Worm (Caenorhabditis elegans) whole organism, L4 larva: ENCODE measurements around the gene pqn-96.
A peak's percentile ranks its signal among the peaks of the same experiment; 100 is the strongest.

Experiments
- F26F4.8 ChIP-seq: fragments of 200-800 bp; sonication (Bioruptor generic); conservative IDR thresholded peaks from 2 replicates; pipeline ENCODE4 v1.3.6; 2022; ENCODE audit warnings: missing genetic modification characterization, missing compliant biosample characterization
- F44E2.7 ChIP-seq: fragments of 200-800 bp; sonication (Bioruptor generic); IDR thresholded peaks from 2 replicates; pipeline ENCODE4 v2.1.2; 2022; ENCODE audit warnings: missing genetic modification characterization, missing compliant biosample characterization
- R02D3.7 ChIP-seq: fragments of 150-350 bp; sonication (generic microtip); optimal IDR thresholded peaks from 3 replicates; lab custom pipeline; 2014; ENCODE audit warnings: missing biosample characterization, missing genetic modification characterization
- T20F7.1 ChIP-seq: fragments of 200-800 bp; sonication (Bioruptor generic); optimal IDR thresholded peaks from 2 replicates; lab custom pipeline; 2018; ENCODE audit warnings: mild to moderate bottlenecking, missing genetic modification characterization, missing compliant biosample characterization
- T26A8.4 ChIP-seq: fragments of 200-800 bp; sonication (Bioruptor generic); IDR thresholded peaks from 2 replicates; pipeline ENCODE4 v1.3.6; 2022; ENCODE audit warnings: missing genetic modification characterization, missing compliant biosample characterization
- Y5F2A.4 ChIP-seq: fragments of 200-800 bp; sonication (Bioruptor generic); optimal IDR thresholded peaks from 2 replicates; lab custom pipeline; 2018; ENCODE audit warnings: mild to moderate bottlenecking, missing genetic modification characterization, missing compliant biosample characterization
- aha-1 ChIP-seq: fragments of 150-350 bp; peaks from one replicate; lab custom pipeline; 2014; ENCODE audit warnings: missing biosample characterization, missing genetic modification characterization
- aly-2 ChIP-seq: sonication (generic microtip); optimal IDR thresholded peaks from 2 replicates; lab custom pipeline; 2018; ENCODE audit warnings: missing biosample characterization, missing genetic modification characterization
- arid-1 ChIP-seq: fragments of 200-800 bp; sonication (Bioruptor generic); conservative IDR thresholded peaks from 2 replicates; pipeline ENCODE4 v1.3.6; 2022; ENCODE audit warnings: missing genetic modification reagents, missing genetic modification characterization, missing compliant biosample characterization
- attf-4 ChIP-seq: sonication (generic microtip); optimal IDR thresholded peaks from 3 replicates; lab custom pipeline; 2017; ENCODE audit warnings: missing biosample characterization, missing genetic modification characterization
- ceh-32 ChIP-seq: sonication (generic microtip); optimal IDR thresholded peaks from 2 replicates; lab custom pipeline; 2016; ENCODE audit warnings: mild to moderate bottlenecking, missing genetic modification characterization, missing compliant biosample characterization; ENCODE audit not compliant: poor library complexity
- ceh-44 ChIP-seq: fragments of 200-800 bp; sonication (Bioruptor generic); IDR thresholded peaks from 2 replicates; pipeline ENCODE4 v1.3.6; 2022; ENCODE audit warnings: missing genetic modification reagents, missing genetic modification characterization, missing compliant biosample characterization
- ces-1 ChIP-seq: fragments of 150-350 bp; sonication (generic microtip); optimal IDR thresholded peaks from 4 replicates; lab custom pipeline; 2014; ENCODE audit warnings: missing biosample characterization, missing genetic modification reagents, missing genetic modification characterization
- cey-2 ChIP-seq: sonication (generic microtip); optimal IDR thresholded peaks from 3 replicates; lab custom pipeline; 2017; ENCODE audit warnings: missing genetic modification characterization, mild to moderate bottlenecking, missing compliant biosample characterization, antibody characterized with exemption, borderline replicate concordance; ENCODE audit not compliant: insufficient read depth
- ctbp-1 ChIP-seq: fragments of 200-800 bp; sonication (Bioruptor generic); IDR thresholded peaks from 2 replicates; pipeline ENCODE4 v1.3.6; 2022; ENCODE audit warnings: missing genetic modification reagents, missing genetic modification characterization, missing compliant biosample characterization
- dve-1 ChIP-seq: sonication (generic microtip); optimal IDR thresholded peaks from 2 replicates; lab custom pipeline; 2017; ENCODE audit warnings: antibody characterized with exemption, mild to moderate bottlenecking, missing genetic modification characterization, missing compliant biosample characterization; ENCODE audit not compliant: insufficient read depth
- egl-43 ChIP-seq: fragments of 200-800 bp; sonication (Bioruptor generic); IDR thresholded peaks from 2 replicates; pipeline ENCODE4 v1.3.6; 2022; ENCODE audit warnings: missing genetic modification reagents, missing genetic modification characterization, missing compliant biosample characterization
- fos-1 ChIP-seq: fragments of 150-350 bp; optimal IDR thresholded peaks from 2 replicates; lab custom pipeline; 2014; ENCODE audit warnings: missing biosample characterization, missing genetic modification characterization
- hif-1 ChIP-seq, 2 experiments: sonication (generic microtip); optimal IDR thresholded peaks; 2 replicates each; lab custom pipeline; 2016 to 2017; ENCODE audit warnings: missing compliant biosample characterization in 2 of 2, missing genetic modification characterization in 2 of 2, missing genetic modification reagents in 2 of 2, missing genotype in 2 of 2, mild to moderate bottlenecking in 1 of 2
- hlh-11 ChIP-seq: fragments of 200-800 bp; sonication (Bioruptor generic); optimal IDR thresholded peaks from 2 replicates; lab custom pipeline; 2018; ENCODE audit warnings: mild to moderate bottlenecking, missing genetic modification characterization, missing compliant biosample characterization
- hlh-30 ChIP-seq: sonication (generic microtip); optimal IDR thresholded peaks from 2 replicates; lab custom pipeline; 2017; ENCODE audit warnings: antibody characterized with exemption, mild to moderate bottlenecking, missing genetic modification characterization, missing compliant biosample characterization; ENCODE audit not compliant: insufficient read depth
- hmg-1.1 ChIP-seq: fragments of 200-800 bp; sonication (Bioruptor generic); IDR thresholded peaks from 2 replicates; pipeline ENCODE4 v1.3.6; 2022; ENCODE audit warnings: missing genetic modification reagents, missing genetic modification characterization, missing compliant biosample characterization
- jun-1 ChIP-seq: fragments of 150-350 bp; optimal IDR thresholded peaks from 2 replicates; lab custom pipeline; 2014; ENCODE audit warnings: missing biosample characterization, missing genetic modification reagents, missing genetic modification characterization
- lim-7 ChIP-seq: fragments of 200-800 bp; sonication (Bioruptor generic); IDR thresholded peaks from 2 replicates; pipeline ENCODE4 v1.3.6; 2022; ENCODE audit warnings: missing genetic modification characterization, missing compliant biosample characterization
- lin-15B ChIP-seq: fragments of 150-350 bp; sonication (generic microtip); optimal IDR thresholded peaks from 3 replicates; lab custom pipeline; 2014; ENCODE audit warnings: missing biosample characterization, missing genetic modification characterization
- lin-39 ChIP-seq: fragments of 150-350 bp; optimal IDR thresholded peaks from 2 replicates; lab custom pipeline; 2014; ENCODE audit warnings: missing biosample characterization, missing genetic modification reagents, missing genetic modification characterization
- lir-3 ChIP-seq: sonication (generic microtip); optimal IDR thresholded peaks from 2 replicates; lab custom pipeline; 2016; ENCODE audit warnings: mild to moderate bottlenecking, missing genetic modification characterization, missing compliant biosample characterization
- madf-5 ChIP-seq, 2 experiments: fragments of 200-800 bp; sonication (Bioruptor generic); IDR thresholded peaks; 2 replicates each; pipeline ENCODE4 v1.3.6; 2022; ENCODE audit warnings: missing compliant biosample characterization in 2 of 2, missing genetic modification characterization in 2 of 2
- madf-9 ChIP-seq: fragments of 200-800 bp; sonication (Bioruptor generic); conservative IDR thresholded peaks from 2 replicates; pipeline ENCODE4 v1.3.6; 2022; ENCODE audit warnings: missing genetic modification reagents, missing genetic modification characterization, missing compliant biosample characterization
- mdl-1 ChIP-seq, 2 experiments: fragments of 150-350 bp in 1 of 2; sonication (generic microtip) in 1 of 2; optimal IDR thresholded peaks; 2 replicates each; lab custom pipeline; 2014 to 2017; ENCODE audit warnings: missing biosample characterization in 2 of 2, missing genetic modification characterization in 2 of 2
- mxl-2 ChIP-seq: fragments of 200-800 bp; sonication (Bioruptor generic); conservative IDR thresholded peaks from 2 replicates; pipeline ENCODE4 v1.3.6; 2022; ENCODE audit warnings: missing genetic modification reagents, missing genetic modification characterization, missing compliant biosample characterization
- nhr-10 ChIP-seq: fragments of 150-350 bp; optimal IDR thresholded peaks from 2 replicates; lab custom pipeline; 2014; ENCODE audit warnings: missing biosample characterization, missing genetic modification characterization
- nhr-102 ChIP-seq: sonication (generic microtip); optimal IDR thresholded peaks from 2 replicates; lab custom pipeline; 2016; ENCODE audit warnings: mild to moderate bottlenecking, missing genetic modification characterization, moderate library complexity, missing compliant biosample characterization
- nhr-11 ChIP-seq: fragments of 150-350 bp; optimal IDR thresholded peaks from 2 replicates; lab custom pipeline; 2014; ENCODE audit warnings: missing biosample characterization, missing genetic modification characterization
- nhr-111 ChIP-seq: fragments of 200-800 bp; sonication (Bioruptor generic); optimal IDR thresholded peaks from 2 replicates; lab custom pipeline; 2018; ENCODE audit warnings: mild to moderate bottlenecking, missing genetic modification characterization, missing compliant biosample characterization
- nhr-41 ChIP-seq: fragments of 200-800 bp; sonication (Bioruptor generic); IDR thresholded peaks from 2 replicates; pipeline ENCODE4 v1.3.6; 2022; ENCODE audit warnings: missing genetic modification reagents, missing genetic modification characterization, missing compliant biosample characterization
- nhr-42 ChIP-seq: fragments of 200-800 bp; sonication (Bioruptor generic); IDR thresholded peaks from 2 replicates; pipeline ENCODE4 v1.3.6; 2022; ENCODE audit warnings: missing genetic modification characterization, missing compliant biosample characterization
- nhr-6 ChIP-seq: fragments of 150-350 bp; optimal IDR thresholded peaks from 2 replicates; lab custom pipeline; 2014; ENCODE audit warnings: missing biosample characterization, missing genetic modification characterization
- nhr-77 ChIP-seq: fragments of 150-350 bp; optimal IDR thresholded peaks from 2 replicates; lab custom pipeline; 2014; ENCODE audit warnings: missing biosample characterization, missing genetic modification characterization
- sdz-12 ChIP-seq: fragments of 200-800 bp; sonication (Bioruptor generic); optimal IDR thresholded peaks from 2 replicates; lab custom pipeline; 2018; ENCODE audit warnings: mild to moderate bottlenecking, missing genetic modification characterization, missing compliant biosample characterization
- set-16 ChIP-seq: fragments of 200-800 bp; sonication (Bioruptor generic); IDR thresholded peaks from 2 replicates; pipeline ENCODE4 v1.3.6; 2022; ENCODE audit warnings: missing genetic modification reagents, missing genetic modification characterization, missing compliant biosample characterization
- spr-1 ChIP-seq: sonication (generic microtip); optimal IDR thresholded peaks from 2 replicates; lab custom pipeline; 2016; ENCODE audit warnings: mild to moderate bottlenecking, missing genetic modification characterization, missing compliant biosample characterization
- tag-97 ChIP-seq: fragments of 200-800 bp; sonication (Bioruptor generic); IDR thresholded peaks from 2 replicates; pipeline ENCODE4 v1.3.6; 2022; ENCODE audit warnings: missing genetic modification characterization, missing compliant biosample characterization
- unc-130 ChIP-seq: sonication (generic microtip); optimal IDR thresholded peaks from 2 replicates; lab custom pipeline; 2016; ENCODE audit warnings: missing genetic modification reagents, missing genetic modification characterization, missing compliant biosample characterization
- zag-1 ChIP-seq: fragments of 150-350 bp; optimal IDR thresholded peaks from 2 replicates; lab custom pipeline; 2014; ENCODE audit warnings: missing biosample characterization, missing genetic modification characterization
- zfp-3 ChIP-seq: fragments of 200-800 bp; sonication (Bioruptor generic); conservative IDR thresholded peaks from 2 replicates; pipeline ENCODE4 v1.3.6; 2022; ENCODE audit warnings: missing genetic modification reagents, missing genetic modification characterization, missing compliant biosample characterization
- zip-2 ChIP-seq: fragments of 150-350 bp; optimal IDR thresholded peaks from 2 replicates; lab custom pipeline; 2014; ENCODE audit warnings: missing biosample characterization, missing genetic modification characterization

The pqn-96 gene

DNA sequence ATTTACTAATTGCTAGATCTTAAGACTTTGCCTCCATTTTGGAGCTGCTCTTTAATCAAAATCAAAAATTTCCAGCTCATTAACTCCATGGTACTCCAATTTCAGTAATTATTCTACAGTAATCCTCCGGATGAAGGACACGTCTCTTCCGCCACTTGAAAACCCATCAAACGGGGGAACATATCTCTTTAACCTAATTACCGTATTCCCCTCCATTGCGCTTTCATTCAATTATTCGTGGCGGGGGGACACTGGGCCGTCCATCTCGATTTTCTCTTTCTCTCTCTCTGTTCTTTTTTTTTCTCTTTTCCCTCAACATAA, 22.4 kb downstream of the pqn-96 start:
- TF ChIP-seq ces-1 (peak; percentile 47), spr-1 (tag; lab: Kevin White, UChicago) (no peak)

DNA sequence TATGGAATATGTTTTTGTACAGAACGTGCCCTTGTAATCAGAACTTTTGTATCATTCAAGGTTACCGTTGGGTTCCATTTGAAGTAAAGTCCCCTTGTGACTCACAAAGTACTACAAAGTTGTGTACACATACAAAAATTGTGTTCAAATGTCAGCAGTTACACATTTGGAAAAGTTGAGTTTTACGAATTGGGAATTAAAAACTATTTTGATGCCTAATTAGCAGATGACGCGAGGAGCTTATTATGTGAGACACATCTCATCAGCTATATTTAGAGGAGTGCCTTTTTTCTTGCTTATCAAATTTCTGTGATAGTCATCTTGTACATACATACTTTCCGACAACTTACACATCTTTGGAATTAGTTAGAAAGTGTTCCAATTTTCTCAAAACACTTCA, 25.7 kb downstream of the pqn-96 start:
- peak; percentile 57 for TF ChIP-seq nhr-6 (tag; lab: Kevin White, UChicago)
- no peak for TF ChIP-seq tag-97
- TF ChIP-seq, all 104 proteins: peak for 1

DNA sequence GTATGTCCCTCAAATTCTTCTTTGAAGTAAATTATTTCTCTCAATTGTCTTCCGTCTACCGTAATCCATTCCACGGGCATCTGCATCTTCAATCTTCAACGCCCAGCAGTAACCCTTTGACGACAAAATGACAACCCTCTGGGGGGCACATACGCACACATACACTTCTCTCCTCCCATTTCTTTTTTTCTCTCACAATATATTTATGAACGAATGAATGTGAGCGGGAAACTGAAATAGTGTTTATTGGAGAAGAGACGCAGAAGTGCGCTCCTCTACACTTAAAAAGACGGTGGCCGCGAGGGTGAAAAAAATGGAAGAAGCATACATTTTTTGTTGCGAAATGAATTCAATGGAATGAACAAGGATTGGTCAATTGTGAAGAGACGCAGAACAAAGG, 27.2 kb downstream of the pqn-96 start:
- no peak for TF ChIP-seq nhr-111
- no peak for TF ChIP-seq fos-1 (tag; lab: Kevin White, UChicago)
- TF ChIP-seq dve-1 (tag; lab: Kevin White, UChicago): peak; percentile 94
- TF ChIP-seq egl-43 (GFP tag; lab: Robert Waterston, UW): no peak
- TF ChIP-seq T26A8.4 (GFP tag; lab: Robert Waterston, UW): peak; percentile 25; the same call in 1 of the 2 replicates
- TF ChIP-seq lin-15B: no peak
- no peak for TF ChIP-seq ces-1
- TF ChIP-seq hif-1 (tag; optimal IDR thresholded peaks at IDR 0.05; lab: Kevin White, UChicago): peak in 1 of 2 experiments; percentile 67
- no peak for TF ChIP-seq zip-2 (tag; lab: Kevin White, UChicago)
- peak; percentile 29 for TF ChIP-seq nhr-102 (tag; lab: Kevin White, UChicago)
- TF ChIP-seq ctbp-1: 0 out of 2 replicates have a peak, but pooled peaks have one; percentile 45
- TF ChIP-seq nhr-41 (GFP tag; lab: Robert Waterston, UW): no peak
- TF ChIP-seq attf-4 (tag; lab: Kevin White, UChicago): no peak
- TF ChIP-seq hlh-30: peak; percentile 80
- TF ChIP-seq nhr-42: no peak
- no peak for TF ChIP-seq mxl-2 (GFP tag; lab: Robert Waterston, UW)
- TF ChIP-seq zag-1 (tag; lab: Kevin White, UChicago): no peak
- no peak for TF ChIP-seq set-16 (GFP tag; lab: Robert Waterston, UW)
- TF ChIP-seq hlh-11: peak; percentile 90
- TF ChIP-seq hmg-1.1: peak; percentile 81
- peak; percentile 81 for TF ChIP-seq T20F7.1 (GFP tag; lab: Kevin White, UChicago)
- TF ChIP-seq nhr-77: peak; percentile 43
- TF ChIP-seq lir-3 (tag; lab: Kevin White, UChicago): no peak
- TF ChIP-seq madf-5 (GFP tag; IDR thresholded peaks at IDR 0.05; lab: Robert Waterston, UW): no peak
- peak in 1 of 2 experiments; percentile 68 for TF ChIP-seq mdl-1 (tag; optimal IDR thresholded peaks at IDR 0.05; lab: Kevin White, UChicago)
- TF ChIP-seq zfp-3 (GFP tag; lab: Robert Waterston, UW): no peak
- TF ChIP-seq R02D3.7 (tag; lab: Kevin White, UChicago): no peak
- TF ChIP-seq cey-2 (tag; lab: Kevin White, UChicago): no peak
- TF ChIP-seq unc-130: no peak
- TF ChIP-seq spr-1 (tag; lab: Kevin White, UChicago): peak; percentile 39
- no peak for TF ChIP-seq sdz-12 (GFP tag; lab: Kevin White, UChicago)
- TF ChIP-seq ceh-44 (GFP tag; lab: Robert Waterston, UW): no peak
- TF ChIP-seq F26F4.8 (GFP tag; lab: Robert Waterston, UW): no peak
- TF ChIP-seq aly-2 (tag; lab: Kevin White, UChicago): no peak
- TF ChIP-seq lim-7 (GFP tag; lab: Robert Waterston, UW): no peak; the same call in 1 of the 2 replicates
- 0 out of 2 replicates have a peak, but pooled peaks have one; percentile 35 for TF ChIP-seq madf-9
- TF ChIP-seq arid-1 (GFP tag; lab: Robert Waterston, UW): no peak
- TF ChIP-seq jun-1 (tag; lab: Kevin White, UChicago): no peak
- no peak for TF ChIP-seq nhr-11 (tag; lab: Kevin White, UChicago)
- TF ChIP-seq lin-39 (tag; lab: Kevin White, UChicago): no peak
- TF ChIP-seq aha-1: peak; percentile 90
- no peak for TF ChIP-seq F44E2.7 (GFP tag; lab: Robert Waterston, UW)
- no peak for TF ChIP-seq nhr-10 (tag; lab: Kevin White, UChicago)
- TF ChIP-seq Y5F2A.4 (GFP tag; lab: Kevin White, UChicago): no peak
- TF ChIP-seq ceh-32 (tag; lab: Kevin White, UChicago): no peak
